Worm (Caenorhabditis elegans) whole organism, L4 larva: Measurements from ENCODE around the gene hda-2.

Source experiments
- D1046.2 ChIP-seq: fragments of 200-800 bp; sonication (Bioruptor generic); IDR thresholded peaks from 2 replicates; pipeline ENCODE4 v1.3.6; 2022; ENCODE audit warnings: missing genetic modification characterization, missing compliant biosample characterization
- F10B5.3 ChIP-seq: sonication (generic microtip); optimal IDR thresholded peaks from 2 replicates; lab custom pipeline; 2016; ENCODE audit warnings: mild to moderate bottlenecking, missing genetic modification characterization, missing compliant biosample characterization
- F37D6.2 ChIP-seq: sonication (generic microtip); optimal IDR thresholded peaks from 2 replicates; lab custom pipeline; 2016; ENCODE audit warnings: mild to moderate bottlenecking, missing genetic modification characterization, missing compliant biosample characterization
- F44E2.7 ChIP-seq: fragments of 200-800 bp; sonication (Bioruptor generic); IDR thresholded peaks from 2 replicates; pipeline ENCODE4 v2.1.2; 2022; ENCODE audit warnings: missing genetic modification characterization, missing compliant biosample characterization
- F49E8.2 ChIP-seq: sonication (generic microtip); optimal IDR thresholded peaks from 2 replicates; lab custom pipeline; 2016; ENCODE audit warnings: missing compliant biosample characterization, mild to moderate bottlenecking, missing genetic modification characterization, borderline replicate concordance
- T20F7.1 ChIP-seq: fragments of 200-800 bp; sonication (Bioruptor generic); optimal IDR thresholded peaks from 2 replicates; lab custom pipeline; 2018; ENCODE audit warnings: mild to moderate bottlenecking, missing genetic modification characterization, missing compliant biosample characterization
- T26A8.4 ChIP-seq: fragments of 200-800 bp; sonication (Bioruptor generic); IDR thresholded peaks from 2 replicates; pipeline ENCODE4 v1.3.6; 2022; ENCODE audit warnings: missing genetic modification characterization, missing compliant biosample characterization
- Y105C5A.15 ChIP-seq: fragments of 200-800 bp; sonication (Bioruptor generic); IDR thresholded peaks from 2 replicates; pipeline ENCODE4 v1.3.6; 2022; ENCODE audit warnings: missing genetic modification characterization, missing compliant biosample characterization
- Y5F2A.4 ChIP-seq: fragments of 200-800 bp; sonication (Bioruptor generic); optimal IDR thresholded peaks from 2 replicates; lab custom pipeline; 2018; ENCODE audit warnings: mild to moderate bottlenecking, missing genetic modification characterization, missing compliant biosample characterization
- ZK337.2 ChIP-seq: fragments of 200-800 bp; sonication (Bioruptor generic); IDR thresholded peaks from 2 replicates; pipeline ENCODE4 v1.3.6; 2022; ENCODE audit warnings: missing genetic modification reagents, missing genetic modification characterization, missing compliant biosample characterization
- ama-1 ChIP-seq: fragments of 150-350 bp; optimal IDR thresholded peaks from 2 replicates; lab custom pipeline; 2014; ENCODE audit warnings: inconsistent platforms, mixed read lengths
- ceh-28 ChIP-seq: fragments of 150-350 bp; optimal IDR thresholded peaks from 2 replicates; lab custom pipeline; 2014; ENCODE audit warnings: missing biosample characterization, missing genetic modification reagents, missing genetic modification characterization
- ceh-32 ChIP-seq: sonication (generic microtip); optimal IDR thresholded peaks from 2 replicates; lab custom pipeline; 2016; ENCODE audit warnings: mild to moderate bottlenecking, missing genetic modification characterization, missing compliant biosample characterization; ENCODE audit not compliant: poor library complexity
- ceh-44 ChIP-seq: fragments of 200-800 bp; sonication (Bioruptor generic); IDR thresholded peaks from 2 replicates; pipeline ENCODE4 v1.3.6; 2022; ENCODE audit warnings: missing genetic modification reagents, missing genetic modification characterization, missing compliant biosample characterization
- ces-1 ChIP-seq: fragments of 150-350 bp; sonication (generic microtip); optimal IDR thresholded peaks from 4 replicates; lab custom pipeline; 2014; ENCODE audit warnings: missing biosample characterization, missing genetic modification reagents, missing genetic modification characterization
- daf-12 ChIP-seq: fragments of 150-350 bp; optimal IDR thresholded peaks from 2 replicates; lab custom pipeline; 2014; ENCODE audit warnings: missing biosample characterization, missing genetic modification reagents, missing genetic modification characterization
- daf-16 ChIP-seq, 3 experiments: sonication (generic microtip); optimal IDR thresholded peaks; 2 replicates each; lab custom pipeline; 2016 to 2017; ENCODE audit warnings: missing genetic modification characterization in 3 of 3, missing genetic modification reagents in 3 of 3, mild to moderate bottlenecking in 2 of 3, missing compliant biosample characterization in 2 of 3, missing biosample characterization in 1 of 3, moderate library complexity in 1 of 3
- daf-19 ChIP-seq: fragments of 200-800 bp; sonication (Bioruptor generic); conservative IDR thresholded peaks from 2 replicates; pipeline ENCODE4 v1.3.6; 2022; ENCODE audit warnings: missing genetic modification characterization, missing compliant biosample characterization
- dmd-8 ChIP-seq: fragments of 200-800 bp; sonication (Bioruptor generic); IDR thresholded peaks from 2 replicates; pipeline ENCODE4 v1.3.6; 2022; ENCODE audit warnings: missing genetic modification characterization, missing compliant biosample characterization
- duxl-1 ChIP-seq: sonication (generic microtip); optimal IDR thresholded peaks from 2 replicates; lab custom pipeline; 2016; ENCODE audit warnings: mild to moderate bottlenecking, missing genetic modification characterization, moderate library complexity, missing compliant biosample characterization; ENCODE audit not compliant: poor library complexity
- gei-8 ChIP-seq: fragments of 200-800 bp; sonication (Bioruptor generic); optimal IDR thresholded peaks from 2 replicates; lab custom pipeline; 2018; ENCODE audit warnings: mild to moderate bottlenecking, missing genetic modification characterization, missing compliant biosample characterization
- hif-1 ChIP-seq, 2 experiments: sonication (generic microtip); optimal IDR thresholded peaks; 2 replicates each; lab custom pipeline; 2016 to 2017; ENCODE audit warnings: missing compliant biosample characterization in 2 of 2, missing genetic modification characterization in 2 of 2, missing genetic modification reagents in 2 of 2, missing genotype in 2 of 2, mild to moderate bottlenecking in 1 of 2
- jun-1 ChIP-seq: fragments of 150-350 bp; optimal IDR thresholded peaks from 2 replicates; lab custom pipeline; 2014; ENCODE audit warnings: missing biosample characterization, missing genetic modification reagents, missing genetic modification characterization
- lin-1 ChIP-seq: fragments of 200-800 bp; sonication (Bioruptor generic); IDR thresholded peaks from 2 replicates; pipeline ENCODE4 v1.3.6; 2022; ENCODE audit warnings: missing genetic modification reagents, missing genetic modification characterization, missing compliant biosample characterization
- lin-15B ChIP-seq: fragments of 150-350 bp; sonication (generic microtip); optimal IDR thresholded peaks from 3 replicates; lab custom pipeline; 2014; ENCODE audit warnings: missing biosample characterization, missing genetic modification characterization
- lin-29 ChIP-seq: fragments of 200-800 bp; sonication (Bioruptor generic); IDR thresholded peaks from 2 replicates; pipeline ENCODE4 v1.3.6; 2022; ENCODE audit warnings: missing genetic modification reagents, missing genetic modification characterization, missing compliant biosample characterization
- lin-39 ChIP-seq: fragments of 150-350 bp; optimal IDR thresholded peaks from 2 replicates; lab custom pipeline; 2014; ENCODE audit warnings: missing biosample characterization, missing genetic modification reagents, missing genetic modification characterization
- lir-3 ChIP-seq: sonication (generic microtip); optimal IDR thresholded peaks from 2 replicates; lab custom pipeline; 2016; ENCODE audit warnings: mild to moderate bottlenecking, missing genetic modification characterization, missing compliant biosample characterization
- lsy-2 ChIP-seq, 2 experiments: fragments of 150-350 bp in 1 of 2; sonication (generic microtip) in 1 of 2; optimal IDR thresholded peaks; 2 replicates each; lab custom pipeline; 2014 to 2017; ENCODE audit warnings: missing biosample characterization in 2 of 2, missing genetic modification characterization in 2 of 2
- madf-5 ChIP-seq, 2 experiments: fragments of 200-800 bp; sonication (Bioruptor generic); IDR thresholded peaks; 2 replicates each; pipeline ENCODE4 v1.3.6; 2022; ENCODE audit warnings: missing compliant biosample characterization in 2 of 2, missing genetic modification characterization in 2 of 2
- mep-1 ChIP-seq: fragments of 150-350 bp; sonication (generic microtip); optimal IDR thresholded peaks from 3 replicates; lab custom pipeline; 2014; ENCODE audit warnings: missing biosample characterization, missing genetic modification characterization
- mxl-2 ChIP-seq: fragments of 200-800 bp; sonication (Bioruptor generic); conservative IDR thresholded peaks from 2 replicates; pipeline ENCODE4 v1.3.6; 2022; ENCODE audit warnings: missing genetic modification reagents, missing genetic modification characterization, missing compliant biosample characterization
- mxl-3 ChIP-seq: fragments of 200-800 bp; sonication (Bioruptor generic); optimal IDR thresholded peaks from 2 replicates; lab custom pipeline; 2018; ENCODE audit warnings: mild to moderate bottlenecking, missing genetic modification characterization, missing compliant biosample characterization
- nhr-10 ChIP-seq: fragments of 150-350 bp; optimal IDR thresholded peaks from 2 replicates; lab custom pipeline; 2014; ENCODE audit warnings: missing biosample characterization, missing genetic modification characterization
- nhr-11 ChIP-seq: fragments of 150-350 bp; optimal IDR thresholded peaks from 2 replicates; lab custom pipeline; 2014; ENCODE audit warnings: missing biosample characterization, missing genetic modification characterization
- nhr-237 ChIP-seq: sonication (generic microtip); optimal IDR thresholded peaks from 2 replicates; lab custom pipeline; 2017; ENCODE audit warnings: missing biosample characterization, missing genetic modification characterization
- nhr-25 ChIP-seq: sonication (generic microtip); optimal IDR thresholded peaks from 2 replicates; lab custom pipeline; 2017; ENCODE audit warnings: missing genetic modification characterization, mild to moderate bottlenecking, missing compliant biosample characterization, antibody characterized with exemption, moderate library complexity, borderline replicate concordance; ENCODE audit not compliant: insufficient read depth
- nhr-28 ChIP-seq: fragments of 150-350 bp; optimal IDR thresholded peaks from 2 replicates; lab custom pipeline; 2014; ENCODE audit warnings: missing biosample characterization, missing genetic modification characterization
- nhr-48 ChIP-seq: sonication (generic microtip); optimal IDR thresholded peaks from 2 replicates; lab custom pipeline; 2016; ENCODE audit warnings: mild to moderate bottlenecking, missing genetic modification characterization, missing compliant biosample characterization
- nhr-76 ChIP-seq: fragments of 150-350 bp; optimal IDR thresholded peaks from 2 replicates; lab custom pipeline; 2014; ENCODE audit warnings: missing biosample characterization, missing genetic modification characterization
- nhr-77 ChIP-seq: fragments of 150-350 bp; optimal IDR thresholded peaks from 2 replicates; lab custom pipeline; 2014; ENCODE audit warnings: missing biosample characterization, missing genetic modification characterization
- pha-4 ChIP-seq, 2 experiments: fragments of 150-350 bp in 1 of 2; fragments of 200-800 bp in 1 of 2; sonication (Bioruptor generic) in 1 of 2; IDR thresholded peaks in 1 of 2; optimal IDR thresholded peaks in 1 of 2; 2 replicates each; pipeline versions ENCODE4 v1.3.6 to Lab custom; 2014 to 2022; ENCODE audit warnings: missing genetic modification characterization in 2 of 2, missing genetic modification reagents in 2 of 2, missing biosample characterization in 1 of 2, missing compliant biosample characterization in 1 of 2
- php-3 ChIP-seq: fragments of 200-800 bp; sonication (Bioruptor generic); IDR thresholded peaks from 2 replicates; pipeline ENCODE4 v1.3.6; 2022; ENCODE audit warnings: missing genetic modification reagents, missing genetic modification characterization, missing compliant biosample characterization
- rbr-2 ChIP-seq: sonication (generic microtip); optimal IDR thresholded peaks from 2 replicates; lab custom pipeline; 2016; ENCODE audit warnings: missing genotype, missing genetic modification characterization, missing compliant biosample characterization
- sdz-12 ChIP-seq: fragments of 200-800 bp; sonication (Bioruptor generic); optimal IDR thresholded peaks from 2 replicates; lab custom pipeline; 2018; ENCODE audit warnings: mild to moderate bottlenecking, missing genetic modification characterization, missing compliant biosample characterization
- snpc-4 ChIP-seq: fragments of 150-350 bp; optimal IDR thresholded peaks from 2 replicates; lab custom pipeline; 2014; ENCODE audit warnings: missing biosample characterization, missing genetic modification characterization
- spr-1 ChIP-seq: sonication (generic microtip); optimal IDR thresholded peaks from 2 replicates; lab custom pipeline; 2016; ENCODE audit warnings: mild to moderate bottlenecking, missing genetic modification characterization, missing compliant biosample characterization
- tra-1 ChIP-seq: fragments of 200-800 bp; sonication (Bioruptor generic); IDR thresholded peaks from 2 replicates; pipeline ENCODE4 v1.3.6; 2022; ENCODE audit warnings: missing genetic modification reagents, missing genetic modification characterization, missing compliant biosample characterization
- unc-130 ChIP-seq: sonication (generic microtip); optimal IDR thresholded peaks from 2 replicates; lab custom pipeline; 2016; ENCODE audit warnings: missing genetic modification reagents, missing genetic modification characterization, missing compliant biosample characterization
- zag-1 ChIP-seq: fragments of 150-350 bp; optimal IDR thresholded peaks from 2 replicates; lab custom pipeline; 2014; ENCODE audit warnings: missing biosample characterization, missing genetic modification characterization
- zip-2 ChIP-seq: fragments of 150-350 bp; optimal IDR thresholded peaks from 2 replicates; lab custom pipeline; 2014; ENCODE audit warnings: missing biosample characterization, missing genetic modification characterization

hda-2 gene

ce11 chrII:8062334-8062791 is 40.0 kb upstream of the hda-2 start, which contains the start of gene ufd-2:
TSS of gene ufd-2 (plus strand) at chrII:8062741.
- no peak for TF ChIP-seq nhr-237 (tag; lab: Kevin White, UChicago)
- TF ChIP-seq zag-1: no peak
- TF ChIP-seq ceh-28 (tag; lab: Kevin White, UChicago): no peak
- no peak for TF ChIP-seq T26A8.4 (GFP tag; lab: Robert Waterston, UW)
- TF ChIP-seq lin-29 (GFP tag; lab: Robert Waterston, UW): no peak
- TF ChIP-seq rbr-2 (tag; lab: Kevin White, UChicago): peak; percentile 64
- TF ChIP-seq mxl-3 (GFP tag; lab: Kevin White, UChicago): peak; percentile 69
- no peak for TF ChIP-seq daf-12 (tag; lab: Kevin White, UChicago)
- TF ChIP-seq ces-1: no peak
- no peak for TF ChIP-seq duxl-1
- TF ChIP-seq dmd-8: no peak
- TF ChIP-seq ama-1 (lab: Kevin White, UChicago): no peak
- TF ChIP-seq hif-1 (tag; optimal IDR thresholded peaks at IDR 0.05; lab: Kevin White, UChicago): no peak
- no peak for TF ChIP-seq zip-2 (tag; lab: Kevin White, UChicago)
- peak; percentile 10 to 76 for TF ChIP-seq lsy-2 (tag; optimal IDR thresholded peaks at IDR 0.05; lab: Kevin White, UChicago)
- peak; percentile 50 for TF ChIP-seq nhr-28 (tag; lab: Kevin White, UChicago)
- TF ChIP-seq nhr-25: peak; percentile 31
- no peak for TF ChIP-seq mxl-2 (GFP tag; lab: Robert Waterston, UW)
- TF ChIP-seq nhr-48: no peak
- peak; percentile 84 for TF ChIP-seq mep-1 (tag; lab: Kevin White, UChicago)
- no peak for TF ChIP-seq lir-3 (tag; lab: Kevin White, UChicago)
- peak; percentile 80 for TF ChIP-seq nhr-77 (tag; lab: Kevin White, UChicago)
- no peak for TF ChIP-seq tra-1 (GFP tag; lab: Robert Waterston, UW)
- no peak for TF ChIP-seq lin-39
- TF ChIP-seq sdz-12: no peak
- peak; percentile 77 for TF ChIP-seq unc-130 (GFP tag; lab: Kevin White, UChicago)
- TF ChIP-seq F49E8.2 (tag; lab: Kevin White, UChicago): no peak
- TF ChIP-seq daf-19 (GFP tag; lab: Robert Waterston, UW): no peak
- no peak for TF ChIP-seq D1046.2 (GFP tag; lab: Robert Waterston, UW)
- TF ChIP-seq F10B5.3 (tag; lab: Kevin White, UChicago): no peak
- no peak for TF ChIP-seq madf-5 (GFP tag; IDR thresholded peaks at IDR 0.05; lab: Robert Waterston, UW)
- peak; percentile 80 for TF ChIP-seq T20F7.1
- no peak for TF ChIP-seq F44E2.7
- 0 out of 2 replicates have a peak, but pooled peaks have one; percentile 17 for TF ChIP-seq ceh-44 (GFP tag; lab: Robert Waterston, UW)
- TF ChIP-seq ceh-32 (tag; lab: Kevin White, UChicago): no peak
- no peak for TF ChIP-seq gei-8
- no peak for TF ChIP-seq snpc-4 (tag; lab: Kevin White, UChicago)
- no peak for TF ChIP-seq daf-16 (GFP tag; optimal IDR thresholded peaks at IDR 0.05; lab: Kevin White, UChicago)
- peak; percentile 64 for TF ChIP-seq daf-16 (tag; optimal IDR thresholded peaks at IDR 0.05; lab: Kevin White, UChicago)
- TF ChIP-seq nhr-11 (tag; lab: Kevin White, UChicago): peak; percentile 70
- TF ChIP-seq php-3: no peak
- TF ChIP-seq nhr-76 (tag; lab: Kevin White, UChicago): no peak
- TF ChIP-seq nhr-10 (tag; lab: Kevin White, UChicago): no peak
- no peak for TF ChIP-seq lin-15B (tag; lab: Kevin White, UChicago)
- TF ChIP-seq Y5F2A.4: no peak
- no peak for TF ChIP-seq jun-1 (tag; lab: Kevin White, UChicago)
- TF ChIP-seq lin-1 (GFP tag; lab: Robert Waterston, UW): no peak
- no peak for TF ChIP-seq spr-1
- peak; percentile 50; the same call in 1 of the 2 replicates for TF ChIP-seq pha-4 (GFP tag; IDR thresholded peaks at IDR 0.05; lab: Robert Waterston, UW)
- TF ChIP-seq pha-4 (tag; optimal IDR thresholded peaks at IDR 0.05; lab: Kevin White, UChicago): peak; percentile 57
- peak; percentile 23 for TF ChIP-seq F37D6.2 (tag; lab: Kevin White, UChicago)
- TF ChIP-seq Y105C5A.15 (GFP tag; lab: Robert Waterston, UW): no peak
- no peak for TF ChIP-seq ZK337.2 (GFP tag; lab: Robert Waterston, UW)
